Worm (Caenorhabditis elegans) whole organism, L4 larva: Measurements from ENCODE around the gene C26E6.12.
"Not testable (repeated sequence)": the region's sequence is repeated elsewhere in the genome, so short reads cannot be mapped to it uniquely, and the experiment has no call there.

Experiments used
- ama-1 ChIP-seq: fragments of 150-350 bp; optimal IDR thresholded peaks from 2 replicates; lab custom pipeline; 2014; ENCODE audit warnings: inconsistent platforms, mixed read lengths
- ceh-62 ChIP-seq: sonication (generic microtip); optimal IDR thresholded peaks from 2 replicates; lab custom pipeline; 2017; ENCODE audit warnings: missing biosample characterization, missing genetic modification characterization
- egl-43 ChIP-seq: fragments of 200-800 bp; sonication (Bioruptor generic); IDR thresholded peaks from 2 replicates; pipeline ENCODE4 v1.3.6; 2022; ENCODE audit warnings: missing genetic modification reagents, missing genetic modification characterization, missing compliant biosample characterization
- pqm-1 ChIP-seq: sonication (generic microtip); optimal IDR thresholded peaks from 2 replicates; lab custom pipeline; 2017; ENCODE audit warnings: missing biosample characterization, missing genetic modification characterization

- not testable (repeated sequence) for TF ChIP-seq ama-1, ceh-62, pqm-1
- TF ChIP-seq egl-43 (GFP tag; lab: Robert Waterston, UW), result peak; percentile 64; the same call in 1 of the 2 replicates
Observed at ce11 chrIII:4922020-4922419, 10.0 kb downstream of the C26E6.12 start, which contains the start of gene mmab-1.
